Fruit fly (Drosophila melanogaster) Kc167 (cell line): ENCODE results near the gene Saf6.

Experiments
- insv ChIP-seq: fragments of >200 bp; optimal IDR thresholded peaks from 3 replicates; lab custom pipeline; 2018; ENCODE audit warnings: missing external identifiers
- ttk ChIP-seq: sonication (Bioruptor generic); optimal IDR thresholded peaks from 2 replicates; lab custom pipeline; 2017; ENCODE audit warnings: missing external identifiers

dm6 chr2L:810277-810676 lies 5.5 kb downstream of the Saf6 start, which contains the start of gene Nnf1b:
- TF ChIP-seq insv (lab: Kevin White, UChicago) (no peak), ttk (no peak)
